Fruit fly (Drosophila melanogaster): Measurements from ENCODE around the gene Acp95EF.

- TF ChIP-seq Oli (tag; optimal IDR thresholded peaks at IDR 0.05) (no peak), CG9817 (tag; optimal IDR thresholded peaks at IDR 0.05) (no peak), sim (GFP tag; IDR thresholded peaks at IDR 0.05) (no peak), CG8388 (GFP tag; optimal IDR thresholded peaks at IDR 0.05) (no peak), CG5180 (GFP tag; optimal IDR thresholded peaks at IDR 0.05) (no peak), trh (GFP tag; optimal IDR thresholded peaks at IDR 0.05) (no peak), CG13296 (GFP tag; optimal IDR thresholded peaks at IDR 0.05) (no peak), Kr (GFP tag; optimal IDR thresholded peaks at IDR 0.05) (no peak), Awh (GFP tag; IDR thresholded peaks at IDR 0.05) (no peak), CG7357 (GFP tag; IDR thresholded peaks at IDR 0.05) (no peak), rib (GFP tag; IDR thresholded peaks at IDR 0.05) (no peak), CG12236 (GFP tag; optimal IDR thresholded peaks at IDR 0.05) (no peak)
Observed at dm6 chr3R:24262923-24263322, 34.1 kb downstream of the Acp95EF start.

All from whole organism, embryonic.